Fruit fly (Drosophila melanogaster): Measurements from ENCODE around the gene Vha26.

Gene Vha26

dm6 chr3R:5612372-5613113 is 21.0 kb downstream of the Vha26 start, which contains the start of gene Rga:
Gene Rga (minus strand): TSS chr3R:5613112.
- no peak for TF ChIP-seq CTCF (optimal IDR thresholded peaks at IDR 0.05)
- TF ChIP-seq CG8478 (optimal IDR thresholded peaks at IDR 0.05) = no peak

dm6 chr3R:5613114-5613443 is 21.5 kb downstream of the Vha26 start, which contains the start of gene Atu:
Gene Atu (plus strand): TSS chr3R:5613358.
- no peak for TF ChIP-seq CG8478 (optimal IDR thresholded peaks at IDR 0.05)
- TF ChIP-seq CTCF (optimal IDR thresholded peaks at IDR 0.05) = no peak

dm6 chr3R:5615484-5615883 is 23.9 kb downstream of the Vha26 start:
- TF ChIP-seq CTCF (optimal IDR thresholded peaks at IDR 0.05) = no peak
- no peak for TF ChIP-seq CG8478 (optimal IDR thresholded peaks at IDR 0.05)

- no peak for TF ChIP-seq CTCF (optimal IDR thresholded peaks at IDR 0.05)
- TF ChIP-seq CG8478 (optimal IDR thresholded peaks at IDR 0.05) = no peak
Measured at dm6 chr3R:5617923-5618623, 26.5 kb downstream of the Vha26 start.

- TF ChIP-seq CTCF (optimal IDR thresholded peaks at IDR 0.05) (no peak), CG8478 (optimal IDR thresholded peaks at IDR 0.05) (no peak)
Measured at dm6 chr3R:5620387-5620956, 28.9 kb downstream of the Vha26 start.

dm6 chr3R:5621714-5622405 is 30.3 kb downstream of the Vha26 start:
- TF ChIP-seq CG8478 (optimal IDR thresholded peaks at IDR 0.05) = no peak
- TF ChIP-seq CTCF (optimal IDR thresholded peaks at IDR 0.05) = no peak

- TF ChIP-seq CG8478 (optimal IDR thresholded peaks at IDR 0.05) (no peak), CTCF (optimal IDR thresholded peaks at IDR 0.05) (no peak)
Measured at dm6 chr3R:5622406-5622752, 30.8 kb downstream of the Vha26 start.

dm6 chr3R:5622985-5623630 is 31.5 kb downstream of the Vha26 start:
- no peak for TF ChIP-seq CTCF (optimal IDR thresholded peaks at IDR 0.05)
- no peak for TF ChIP-seq CG8478 (optimal IDR thresholded peaks at IDR 0.05)

- no peak for TF ChIP-seq CG8478 (optimal IDR thresholded peaks at IDR 0.05)
- peak; percentile 47 to 55 for TF ChIP-seq CTCF (optimal IDR thresholded peaks at IDR 0.05)
Measured at dm6 chr3R:5624115-5624878, 32.7 kb downstream of the Vha26 start, which contains the start of the genes Dph4, Spec2 and RpL13A. Gene Dph4 (minus strand): TSS chr3R:5624125. Gene Spec2 (minus strand): TSS chr3R:5624125. Gene RpL13A (plus strand): TSS chr3R:5624474.

- TF ChIP-seq CTCF (optimal IDR thresholded peaks at IDR 0.05) (no peak), CG8478 (optimal IDR thresholded peaks at IDR 0.05) (no peak)
Measured at dm6 chr3R:5627552-5627951, 36.0 kb downstream of the Vha26 start, which contains the start of gene CG31551. Gene CG31551 (plus strand): TSS chr3R:5627852.

- TF ChIP-seq CG8478 (optimal IDR thresholded peaks at IDR 0.05) (no peak), CTCF (optimal IDR thresholded peaks at IDR 0.05) (no peak)
Measured at dm6 chr3R:5632182-5632581, 40.6 kb downstream of the Vha26 start, which contains the start of gene CG31549. Gene CG31549 (plus strand): TSS chr3R:5632192.

dm6 chr3R:5633437-5633836 is 41.9 kb downstream of the Vha26 start, which contains the start of gene CG12171:
Gene CG12171 (plus strand): TSS chr3R:5633627.
- TF ChIP-seq CG8478 (optimal IDR thresholded peaks at IDR 0.05) (no peak), CTCF (optimal IDR thresholded peaks at IDR 0.05) (no peak)

dm6 chr3R:5635524-5635923 is 44.0 kb downstream of the Vha26 start, which contains the start of gene CG31546:
Gene CG31546 (minus strand): TSS chr3R:5635624.
- TF ChIP-seq CTCF (optimal IDR thresholded peaks at IDR 0.05) (no peak), CG8478 (optimal IDR thresholded peaks at IDR 0.05) (no peak)
